Worm (Caenorhabditis elegans) whole organism, L2 larva: ENCODE results near the gene clp-10.
A peak's percentile ranks its signal among the peaks of the same experiment; 100 is the strongest.

Source experiments
- blmp-1 ChIP-seq: sonication (generic microtip); optimal IDR thresholded peaks from 2 replicates; lab custom pipeline; 2017; ENCODE audit warnings: missing genetic modification characterization, mild to moderate bottlenecking, missing compliant biosample characterization, antibody characterized with exemption, moderate library complexity; ENCODE audit not compliant: insufficient read depth
- elt-1 ChIP-seq: fragments of 150-350 bp; optimal IDR thresholded peaks from 2 replicates; lab custom pipeline; 2014; ENCODE audit warnings: missing biosample characterization, missing genetic modification characterization
- fos-1 ChIP-seq: fragments of 150-350 bp; optimal IDR thresholded peaks from 2 replicates; lab custom pipeline; 2014; ENCODE audit warnings: missing biosample characterization, missing genetic modification characterization
- sma-3 ChIP-seq: sonication (generic microtip); optimal IDR thresholded peaks from 2 replicates; lab custom pipeline; 2016; ENCODE audit warnings: missing genetic modification reagents, missing genetic modification characterization, missing compliant biosample characterization
- unc-39 ChIP-seq: fragments of 150-350 bp; optimal IDR thresholded peaks from 2 replicates; lab custom pipeline; 2014; ENCODE audit warnings: missing biosample characterization, missing genetic modification characterization
- unc-55 ChIP-seq: fragments of 150-350 bp; sonication (generic microtip); optimal IDR thresholded peaks from 3 replicates; lab custom pipeline; 2014; ENCODE audit warnings: missing biosample characterization, missing genetic modification reagents, missing genetic modification characterization

clp-10 gene

ce11 chrIII:14175-14574 lies 23.8 kb downstream of the clp-10 start:
- TF ChIP-seq unc-55 (GFP tag; lab: Kevin White, UChicago) (no peak), blmp-1 (tag; lab: Kevin White, UChicago) (no peak), unc-39 (tag; lab: Kevin White, UChicago) (no peak), elt-1 (tag; lab: Kevin White, UChicago) (no peak)
- TF ChIP-seq, all 48 proteins: peak for 0

DNA sequence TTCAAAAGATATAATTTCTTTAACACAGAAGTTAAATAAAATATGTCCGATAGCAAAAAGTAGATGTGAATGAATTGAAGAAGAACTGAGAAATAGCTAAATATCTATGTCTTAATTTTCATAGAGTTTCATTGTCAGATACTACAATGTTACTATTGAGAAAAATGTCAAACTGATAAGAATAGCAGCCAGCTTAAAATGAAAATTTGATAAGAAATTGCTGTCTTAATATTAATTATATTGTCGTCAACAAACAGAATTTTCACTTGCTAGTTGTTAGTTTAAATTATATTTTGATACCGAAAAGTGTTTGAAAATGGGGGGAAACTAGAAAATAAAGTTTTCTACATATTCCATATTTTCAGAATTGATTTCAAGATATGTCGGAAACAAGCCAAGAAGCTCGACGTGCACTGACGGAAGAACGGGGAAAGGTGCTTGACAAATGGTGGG lies 35.1 kb downstream of the clp-10 start, which contains the start of the genes fbxa-6, cTel54X.2 and npr-30:
Gene fbxa-6 (minus strand): TSS at position 179 of the 453 bp plus-strand sequence.
Gene cTel54X.2 (plus strand): TSS at position 360 of the 453 bp plus-strand sequence.
Gene npr-30 (plus strand): TSS at position 403 of the 453 bp plus-strand sequence.
- peak; percentile 49 for TF ChIP-seq fos-1
- no peak for TF ChIP-seq sma-3 (GFP tag; lab: Kevin White, UChicago)
- TF ChIP-seq blmp-1 (tag; lab: Kevin White, UChicago): no peak
